Worm (Caenorhabditis elegans) whole organism, young adult: ENCODE measurements around the gene lips-2.

Experiments used
- B0019.2 ChIP-seq: fragments of 200-800 bp; sonication (Bioruptor generic); conservative IDR thresholded peaks from 2 replicates; pipeline ENCODE4 v1.3.6; 2022; ENCODE audit warnings: missing genetic modification reagents, missing genetic modification characterization, missing compliant biosample characterization
- C17E4.6 ChIP-seq: fragments of 200-800 bp; sonication (Bioruptor generic); IDR thresholded peaks from 2 replicates; pipeline ENCODE4 v1.3.6; 2022; ENCODE audit warnings: missing genetic modification reagents, missing genetic modification characterization, missing compliant biosample characterization
- F23B12.7 ChIP-seq: sonication (generic microtip); optimal IDR thresholded peaks from 2 replicates; lab custom pipeline; 2017; ENCODE audit warnings: missing genetic modification characterization, mild to moderate bottlenecking, missing compliant biosample characterization, antibody characterized with exemption, moderate library complexity; ENCODE audit not compliant: insufficient read depth
- F57A8.1 ChIP-seq: fragments of 200-800 bp; sonication (Bioruptor generic); optimal IDR thresholded peaks from 2 replicates; lab custom pipeline; 2018; ENCODE audit warnings: mild to moderate bottlenecking, missing genetic modification characterization, moderate library complexity, missing compliant biosample characterization
- T26A5.8 ChIP-seq: sonication (generic microtip); optimal IDR thresholded peaks from 2 replicates; lab custom pipeline; 2016; ENCODE audit warnings: missing genetic modification characterization, missing compliant biosample characterization
- Y53F4B.3 ChIP-seq: fragments of 200-800 bp; sonication (Bioruptor generic); IDR thresholded peaks from 2 replicates; pipeline ENCODE4 v1.3.6; 2022; ENCODE audit warnings: missing genetic modification reagents, missing genetic modification characterization, missing compliant biosample characterization
- akir-1 ChIP-seq: fragments of 200-800 bp; sonication (Bioruptor generic); optimal IDR thresholded peaks from 2 replicates; lab custom pipeline; 2018; ENCODE audit warnings: mild to moderate bottlenecking, missing genetic modification characterization, moderate library complexity, missing compliant biosample characterization
- ama-1 ChIP-seq, 3 experiments: fragments of 150-350 bp in 1 of 3; sonication (generic microtip) in 2 of 3; optimal IDR thresholded peaks; 2 replicates each; lab custom pipeline; 2014 to 2018; ENCODE audit warnings: missing biosample characterization in 2 of 3, missing genetic modification characterization in 2 of 3, missing genetic modification reagents in 2 of 3
- lin-35 ChIP-seq, 3 experiments: fragments of 150-350 bp in 2 of 3; sonication (generic microtip) in 1 of 3; optimal IDR thresholded peaks; 2 replicates each; lab custom pipeline; 2014 to 2018; ENCODE audit warnings: missing biosample characterization in 3 of 3, missing genetic modification characterization in 3 of 3, missing genetic modification reagents in 3 of 3
- snpc-4 ChIP-seq, 5 experiments: fragments of 150-350 bp in 1 of 5; sonication (generic microtip) in 4 of 5; optimal IDR thresholded peaks; 2 replicates each; lab custom pipeline; 2014 to 2018; ENCODE audit warnings: missing genetic modification characterization in 5 of 5, missing biosample characterization in 3 of 5, antibody characterized with exemption in 2 of 5, mild to moderate bottlenecking in 2 of 5, missing compliant biosample characterization in 2 of 5, missing genotype in 2 of 5, moderate library complexity in 2 of 5, missing genetic modification reagents in 1 of 5
- unc-130 ChIP-seq: sonication (generic microtip); optimal IDR thresholded peaks from 2 replicates; lab custom pipeline; 2016; ENCODE audit warnings: missing genetic modification reagents, missing genetic modification characterization, missing compliant biosample characterization
- zfh-2 ChIP-seq: fragments of 200-800 bp; sonication (Bioruptor generic); conservative IDR thresholded peaks from 2 replicates; pipeline ENCODE4 v1.3.6; 2022; ENCODE audit warnings: missing genetic modification reagents, missing genetic modification characterization, missing compliant biosample characterization

DNA sequence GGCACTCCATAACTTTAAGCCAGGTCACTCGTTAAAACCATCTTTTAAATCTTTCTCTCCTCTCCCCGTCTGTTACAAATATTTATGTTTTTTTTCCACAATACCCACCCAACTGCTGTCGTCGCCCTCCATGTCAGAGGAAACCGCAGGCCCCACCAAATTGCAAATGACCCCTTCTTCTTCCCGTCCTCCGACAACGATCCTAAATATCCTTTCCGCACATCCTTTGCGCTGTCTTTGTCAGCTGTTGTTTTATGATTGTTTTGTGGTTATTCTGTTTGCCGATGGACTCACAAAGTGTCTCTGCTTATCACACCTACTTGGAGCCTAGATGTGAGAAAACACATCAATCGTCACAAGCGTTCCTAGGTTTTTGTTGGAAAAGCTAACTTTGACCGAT is 37.5 kb upstream of the lips-2 start:
- no peak for TF ChIP-seq akir-1
- no peak for TF ChIP-seq ama-1 (optimal IDR thresholded peaks at IDR 0.05; lab: Kevin White, UChicago)
- TF ChIP-seq ama-1 (GFP tag; optimal IDR thresholded peaks at IDR 0.05; lab: Kevin White, UChicago), result no peak
- TF ChIP-seq F57A8.1 (GFP tag; lab: Kevin White, UChicago), result no peak
- no peak for TF ChIP-seq C17E4.6 (GFP tag; lab: Robert Waterston, UW)
- no peak for TF ChIP-seq T26A5.8 (tag; lab: Kevin White, UChicago)
- TF ChIP-seq snpc-4 (GFP tag; optimal IDR thresholded peaks at IDR 0.05; lab: Kevin White, UChicago), result no peak
- no peak for TF ChIP-seq snpc-4 (tag; optimal IDR thresholded peaks at IDR 0.05; lab: Kevin White, UChicago)
- TF ChIP-seq B0019.2 (GFP tag; lab: Robert Waterston, UW), result no peak
- TF ChIP-seq lin-35 (GFP tag; optimal IDR thresholded peaks at IDR 0.05; lab: Kevin White, UChicago), result no peak
- TF ChIP-seq F23B12.7 (tag; lab: Kevin White, UChicago), result no peak
- no peak for TF ChIP-seq unc-130 (GFP tag; lab: Kevin White, UChicago)
- TF ChIP-seq zfh-2, result no peak
- TF ChIP-seq Y53F4B.3, result no peak
